Fruit fly (Drosophila melanogaster): ENCODE measurements around the gene RpS2.

RpS2 gene

DNA sequence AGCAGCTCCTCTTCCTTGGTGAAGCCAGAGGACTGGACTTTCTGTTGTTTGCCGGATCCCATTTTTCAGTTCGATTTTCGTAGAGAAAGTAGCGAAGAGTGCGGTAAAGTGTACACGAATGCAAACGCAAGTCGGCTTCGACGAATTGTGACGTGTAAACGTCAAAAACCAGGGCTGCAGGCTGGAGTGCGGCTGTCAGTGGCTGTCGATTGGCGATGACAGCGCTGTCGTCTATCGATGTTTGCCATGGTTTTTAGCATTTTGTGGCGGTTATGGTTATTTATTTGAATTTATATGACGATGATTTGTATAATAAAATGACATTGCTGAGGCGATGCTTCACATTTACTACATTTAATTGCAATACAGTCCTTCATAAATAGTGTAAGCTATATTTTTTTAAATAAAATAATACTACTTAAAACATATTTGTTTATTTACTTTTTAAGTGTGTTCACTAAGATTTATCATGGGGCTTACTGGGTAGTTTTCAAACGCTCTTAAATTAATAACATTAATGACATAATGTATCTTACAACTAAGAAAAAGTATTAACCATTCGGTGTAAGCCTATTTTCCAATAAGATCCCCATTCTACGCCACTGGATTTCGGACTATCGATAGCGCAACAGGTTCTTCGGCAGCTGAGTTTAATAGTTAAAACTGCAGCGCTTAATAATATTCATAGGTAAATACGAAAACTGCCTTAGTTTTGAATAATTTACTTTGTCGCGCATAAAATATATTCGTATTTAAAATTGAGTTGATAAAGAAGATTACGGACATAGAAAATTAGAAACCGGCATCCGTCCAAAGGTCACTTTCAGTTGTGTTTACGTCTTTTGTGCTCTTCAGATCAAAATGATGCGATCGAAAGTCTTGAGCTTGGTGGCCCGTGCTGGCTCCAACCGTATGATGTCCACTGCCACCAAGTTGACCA lies 20.9 kb upstream of the RpS2 start, which contains the start of the genes CG5885 and CG4598:
Gene CG5885 (minus strand): TSS at position 311 of the 940 bp plus-strand sequence.
Gene CG4598 (plus strand): TSS at position 599 of the 940 bp plus-strand sequence.
- TF ChIP-seq Dll (optimal IDR thresholded peaks at IDR 0.05) (no peak), pan (optimal IDR thresholded peaks at IDR 0.05) (no peak), psq (optimal IDR thresholded peaks at IDR 0.05) (no peak), usp (GFP tag; optimal IDR thresholded peaks at IDR 0.05) (no peak), EcR (GFP tag; optimal IDR thresholded peaks at IDR 0.05) (no peak), CG8478 (optimal IDR thresholded peaks at IDR 0.05) (no peak)

DNA sequence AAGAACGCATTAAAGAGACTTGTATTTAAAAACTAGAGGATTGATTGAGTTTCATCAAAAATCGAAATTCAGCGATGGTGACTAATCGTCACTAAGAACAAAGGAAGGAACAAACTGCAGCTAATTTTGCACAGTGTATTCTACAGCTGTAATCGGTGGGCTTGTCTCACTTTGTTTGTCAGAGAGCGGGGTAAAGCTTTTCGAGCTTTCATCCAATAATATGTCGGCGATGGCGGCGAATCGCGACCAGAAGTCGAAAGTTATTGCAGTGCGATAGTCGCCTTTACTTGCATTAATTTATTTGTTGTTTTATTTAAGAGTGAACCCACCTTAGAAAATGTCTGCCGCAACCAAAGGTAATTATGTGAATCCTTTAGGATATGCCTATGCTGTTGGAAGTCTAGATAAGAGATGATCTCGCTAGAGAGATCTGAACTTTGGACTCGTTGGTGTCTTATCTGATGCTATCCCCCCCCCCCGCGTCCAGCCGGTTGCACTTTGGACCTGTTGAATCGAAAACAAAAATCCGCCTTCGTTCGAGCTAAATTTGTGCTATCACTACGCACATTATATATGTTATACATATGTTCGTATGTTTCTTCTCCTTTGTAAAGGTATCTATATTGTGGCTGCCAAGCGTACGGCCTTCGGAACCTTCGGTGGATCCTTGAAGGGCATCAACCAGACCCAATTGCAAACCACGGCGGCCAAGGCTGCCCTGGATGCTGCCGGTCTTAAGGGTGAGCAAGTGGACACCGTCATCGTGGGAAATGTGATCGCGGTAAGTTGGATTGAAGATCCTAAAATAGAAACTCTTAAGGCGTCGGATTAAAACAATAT lies 17.9 kb upstream of the RpS2 start, which contains the start of gene yip2:
Gene yip2 (plus strand): TSS at position 243 of the 840 bp plus-strand sequence.
- no peak for TF ChIP-seq CG8478 (optimal IDR thresholded peaks at IDR 0.05)
- TF ChIP-seq EcR (GFP tag; optimal IDR thresholded peaks at IDR 0.05) = no peak
- no peak for TF ChIP-seq usp (GFP tag; optimal IDR thresholded peaks at IDR 0.05)
- no peak for TF ChIP-seq psq (optimal IDR thresholded peaks at IDR 0.05)
- no peak for TF ChIP-seq pan (optimal IDR thresholded peaks at IDR 0.05)
- no peak for TF ChIP-seq Dll (optimal IDR thresholded peaks at IDR 0.05)

DNA sequence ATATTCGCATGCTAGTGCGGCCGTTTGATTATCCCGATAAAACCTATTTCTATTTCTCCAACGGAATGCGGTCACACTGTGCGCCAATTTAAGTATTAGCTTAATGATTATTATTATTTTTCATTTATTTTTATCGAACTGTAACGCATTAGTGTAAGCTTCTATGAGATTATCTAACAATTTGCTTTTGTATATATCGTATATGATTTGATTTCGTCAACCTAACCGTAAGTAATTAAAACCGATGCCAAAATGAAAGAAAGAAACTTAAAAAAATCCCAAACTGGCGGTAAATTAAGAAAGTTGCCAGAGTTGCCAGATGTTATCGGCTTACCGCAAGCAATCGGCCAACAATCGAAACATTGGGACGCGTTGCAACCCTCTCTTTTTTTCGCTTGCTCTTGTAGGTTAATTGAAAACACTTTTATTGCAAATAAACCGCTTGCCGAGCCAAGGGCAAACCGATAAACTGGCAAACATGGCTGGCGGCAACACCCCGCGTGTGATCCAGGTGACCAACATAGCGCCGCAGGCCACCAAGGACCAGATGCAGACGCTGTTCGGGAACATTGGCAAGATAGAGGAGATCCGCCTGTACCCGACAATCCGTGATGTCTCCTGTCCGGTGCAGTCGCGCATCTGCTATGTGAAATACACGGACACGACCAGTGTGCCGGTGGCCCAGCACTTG lies 15.4 kb upstream of the RpS2 start, which contains the start of the genes Etl1 and Srp54:
Gene Etl1 (minus strand): TSS at position 39 of the 691 bp plus-strand sequence.
Gene Srp54 (plus strand): TSS at position 342 of the 691 bp plus-strand sequence.
- TF ChIP-seq Dll (optimal IDR thresholded peaks at IDR 0.05) (no peak), CG8478 (optimal IDR thresholded peaks at IDR 0.05) (no peak), psq (optimal IDR thresholded peaks at IDR 0.05) (no peak), usp (GFP tag; optimal IDR thresholded peaks at IDR 0.05) (no peak), EcR (GFP tag; optimal IDR thresholded peaks at IDR 0.05) (no peak), pan (optimal IDR thresholded peaks at IDR 0.05) (no peak)

DNA sequence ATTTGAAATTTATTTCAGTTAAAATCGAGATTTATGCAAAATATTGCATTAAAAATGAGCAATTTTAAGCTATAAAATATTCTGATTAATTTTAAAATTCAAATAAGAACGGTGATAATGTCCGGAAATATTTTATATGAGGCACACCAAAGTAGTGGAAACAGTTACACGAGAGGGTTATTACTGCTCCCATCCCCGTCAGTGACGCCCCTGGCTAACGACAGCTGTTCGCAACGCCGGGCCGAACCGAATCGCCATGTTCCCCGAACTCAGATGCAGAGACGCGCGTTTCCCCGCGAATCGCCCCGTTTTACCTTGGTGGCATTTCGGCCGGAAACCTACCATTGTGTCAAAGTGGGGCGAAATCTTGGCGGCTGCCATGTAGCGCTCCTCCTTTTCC lies 14.4 kb upstream of the RpS2 start:
- TF ChIP-seq EcR (GFP tag; optimal IDR thresholded peaks at IDR 0.05) = no peak
- TF ChIP-seq usp (GFP tag; optimal IDR thresholded peaks at IDR 0.05) = no peak
- TF ChIP-seq psq (optimal IDR thresholded peaks at IDR 0.05) = no peak
- TF ChIP-seq CG8478 (optimal IDR thresholded peaks at IDR 0.05) = no peak
- no peak for TF ChIP-seq pan (optimal IDR thresholded peaks at IDR 0.05)
- no peak for TF ChIP-seq Dll (optimal IDR thresholded peaks at IDR 0.05)

DNA sequence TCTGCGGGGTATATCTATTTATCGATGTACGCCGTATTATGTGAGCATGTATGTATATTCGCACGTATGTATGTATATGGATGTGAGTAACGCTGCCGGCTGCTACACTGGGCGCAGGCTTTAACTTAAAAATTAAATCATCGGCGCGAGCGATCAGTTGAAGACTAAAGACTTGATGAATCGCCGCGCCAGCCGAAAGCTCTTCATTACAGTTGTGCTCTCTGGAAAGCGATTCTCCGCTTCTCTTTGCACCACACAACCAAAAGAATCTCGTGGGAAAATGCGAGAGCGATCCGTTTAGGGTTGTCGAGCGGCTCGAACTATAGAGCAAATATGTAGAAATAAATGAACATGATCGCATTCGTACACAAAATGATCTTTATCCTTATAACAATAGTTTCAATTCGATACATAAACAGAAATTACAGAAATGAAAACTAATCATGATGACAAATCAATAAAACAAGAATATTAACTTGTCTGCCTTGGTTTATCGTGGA lies 11.2 kb upstream of the RpS2 start, which contains the start of gene CG13124:
Gene CG13124 (minus strand): TSS at position 166 of the 500 bp plus-strand sequence.
- TF ChIP-seq CG8478 (optimal IDR thresholded peaks at IDR 0.05) = no peak

DNA sequence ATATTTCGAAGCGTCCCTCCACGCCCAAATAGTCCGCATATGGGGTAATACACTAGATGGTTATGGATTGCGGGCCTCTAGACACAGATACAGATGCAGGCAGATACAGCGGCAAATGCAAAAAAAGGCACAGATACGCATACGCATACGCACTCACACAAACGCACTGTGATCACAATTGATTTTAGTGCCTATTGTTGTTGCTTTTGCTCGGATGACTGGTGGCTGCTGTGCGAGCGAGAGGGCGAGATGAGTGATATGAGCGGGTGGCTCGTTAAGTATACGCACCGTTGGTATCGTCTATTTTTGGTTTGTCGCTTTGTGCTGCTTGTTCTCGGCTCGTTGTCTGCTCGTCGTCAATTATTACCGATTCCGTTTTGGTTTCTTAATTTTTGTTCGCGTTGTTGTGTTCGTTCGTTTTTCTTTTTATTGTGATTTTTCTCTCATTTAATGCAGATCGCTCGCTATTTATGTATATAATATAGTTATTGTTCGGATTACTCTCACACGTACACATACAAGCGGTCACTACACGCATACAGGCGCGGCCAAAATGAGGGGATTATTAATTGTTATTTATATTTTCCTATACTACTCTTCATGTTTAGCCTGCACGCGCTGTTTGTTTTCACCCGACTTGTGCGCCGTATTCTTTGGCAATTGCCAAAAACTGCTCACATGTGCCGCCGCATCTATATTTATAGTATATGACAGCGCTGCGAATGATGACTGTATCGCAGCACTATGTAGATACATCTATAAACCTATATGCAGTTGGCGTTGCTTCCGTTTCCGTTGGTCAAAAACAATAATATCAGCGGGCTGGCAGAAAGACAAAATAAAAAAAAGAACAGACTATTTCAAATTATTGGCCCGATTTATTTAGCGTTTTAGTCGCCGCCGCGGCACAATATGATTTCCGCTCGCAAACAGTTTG lies 10.2 kb upstream of the RpS2 start:
- TF ChIP-seq EcR (GFP tag; optimal IDR thresholded peaks at IDR 0.05) (no peak), usp (GFP tag; optimal IDR thresholded peaks at IDR 0.05) (no peak), psq (optimal IDR thresholded peaks at IDR 0.05) (no peak), CG8478 (optimal IDR thresholded peaks at IDR 0.05) (no peak), pan (optimal IDR thresholded peaks at IDR 0.05) (no peak), Dll (optimal IDR thresholded peaks at IDR 0.05) (no peak)

DNA sequence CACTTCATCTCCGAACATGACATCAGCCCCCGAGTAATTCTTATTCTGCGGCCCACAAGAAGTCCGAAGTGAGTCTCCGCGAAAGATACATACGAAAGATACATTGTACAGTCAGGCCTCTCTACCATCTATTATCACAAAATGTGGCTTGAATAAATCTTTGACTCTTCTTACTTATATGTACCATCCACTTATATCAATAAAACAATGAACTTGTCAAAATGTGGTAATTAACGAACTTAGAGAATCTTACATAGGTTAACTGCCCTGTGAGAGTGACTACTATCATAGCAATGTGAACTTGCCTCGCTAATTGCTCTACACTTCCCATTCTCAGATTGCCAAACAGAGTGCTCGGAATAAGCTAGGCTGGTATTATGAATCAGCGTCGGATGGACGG lies 9.3 kb upstream of the RpS2 start:
- TF ChIP-seq EcR (GFP tag; optimal IDR thresholded peaks at IDR 0.05) (no peak), psq (optimal IDR thresholded peaks at IDR 0.05) (no peak), Dll (optimal IDR thresholded peaks at IDR 0.05) (no peak), usp (GFP tag; optimal IDR thresholded peaks at IDR 0.05) (no peak), CG8478 (optimal IDR thresholded peaks at IDR 0.05) (no peak), pan (optimal IDR thresholded peaks at IDR 0.05) (no peak)

DNA sequence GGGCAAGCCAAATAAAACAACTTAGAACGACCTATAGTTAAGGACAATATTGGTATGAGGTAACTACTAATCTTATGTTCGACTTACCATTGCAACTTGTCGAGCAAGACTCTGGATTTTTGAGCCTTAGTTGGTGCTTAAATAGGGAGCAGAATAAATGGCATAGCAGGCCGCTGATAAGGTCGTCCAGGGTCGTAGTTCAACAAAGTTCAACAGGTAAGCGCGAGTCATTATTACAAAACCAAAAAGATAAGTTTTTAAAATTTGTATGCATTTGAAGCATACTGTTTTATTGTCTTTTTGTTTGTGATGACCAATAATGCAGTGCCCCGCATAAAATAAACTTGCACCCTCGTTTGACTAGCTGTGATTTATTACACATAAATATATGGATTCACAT lies 5.7 kb upstream of the RpS2 start, which contains the start of gene Muc30E:
Gene Muc30E (minus strand): TSS at position 101 of the 400 bp plus-strand sequence.
- TF ChIP-seq usp (GFP tag; optimal IDR thresholded peaks at IDR 0.05) (no peak), psq (optimal IDR thresholded peaks at IDR 0.05) (no peak), pan (optimal IDR thresholded peaks at IDR 0.05) (no peak), Dll (optimal IDR thresholded peaks at IDR 0.05) (no peak), CG8478 (optimal IDR thresholded peaks at IDR 0.05) (no peak), EcR (GFP tag; optimal IDR thresholded peaks at IDR 0.05) (no peak)

DNA sequence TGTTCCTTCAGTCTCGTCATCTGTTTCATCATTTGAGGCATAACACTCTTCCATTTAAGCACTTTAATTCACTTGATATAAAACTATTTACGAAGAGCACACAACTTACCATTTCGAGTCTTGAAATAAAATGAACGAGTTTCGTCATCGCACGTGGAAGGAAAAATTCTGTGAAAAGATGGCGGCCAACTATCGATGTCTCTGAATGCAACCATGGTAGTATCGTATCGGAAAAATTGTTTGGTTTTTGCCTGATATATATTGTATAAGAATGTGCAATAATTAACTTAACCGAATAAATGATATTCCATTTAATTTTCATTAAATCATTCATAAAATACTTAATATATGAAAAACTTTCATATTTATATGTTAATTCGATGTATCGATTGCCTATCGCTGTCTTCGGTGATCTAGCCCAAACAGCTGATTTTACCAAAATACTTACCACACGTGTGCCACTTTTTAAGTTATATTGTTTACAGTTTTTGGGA lies 2.4 kb downstream of the RpS2 start, which contains the start of gene Bka:
Gene Bka (plus strand): TSS at position 417 of the 494 bp plus-strand sequence.
- TF ChIP-seq Dll (optimal IDR thresholded peaks at IDR 0.05) (no peak), usp (GFP tag; optimal IDR thresholded peaks at IDR 0.05) (no peak), pan (optimal IDR thresholded peaks at IDR 0.05) (no peak), psq (optimal IDR thresholded peaks at IDR 0.05) (no peak), EcR (GFP tag; optimal IDR thresholded peaks at IDR 0.05) (no peak), CG8478 (optimal IDR thresholded peaks at IDR 0.05) (no peak)

DNA sequence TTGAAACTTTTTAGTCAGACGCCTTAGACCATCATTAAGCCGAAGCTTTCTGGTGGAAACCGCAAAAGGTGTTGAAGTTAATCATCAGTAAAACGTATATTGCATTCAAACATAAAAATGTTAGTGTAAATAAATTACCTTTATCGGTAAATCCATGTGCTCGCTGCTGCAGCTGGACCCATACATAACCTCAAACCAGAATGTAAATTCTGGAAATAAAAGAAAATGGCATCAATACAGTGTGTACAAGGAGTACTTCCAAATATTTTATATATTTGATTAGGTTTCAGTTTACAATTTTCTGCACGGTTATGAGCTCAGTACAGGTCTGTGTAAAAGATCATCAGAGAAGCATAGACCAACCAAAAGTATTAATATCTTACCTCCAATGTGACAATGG lies 3.2 kb downstream of the RpS2 start:
- no peak for TF ChIP-seq psq (optimal IDR thresholded peaks at IDR 0.05)
- no peak for TF ChIP-seq Dll (optimal IDR thresholded peaks at IDR 0.05)
- no peak for TF ChIP-seq pan (optimal IDR thresholded peaks at IDR 0.05)
- TF ChIP-seq EcR (GFP tag; optimal IDR thresholded peaks at IDR 0.05) = no peak
- TF ChIP-seq usp (GFP tag; optimal IDR thresholded peaks at IDR 0.05) = no peak
- no peak for TF ChIP-seq CG8478 (optimal IDR thresholded peaks at IDR 0.05)
